Worm (Caenorhabditis elegans) whole organism, L1 larva: ENCODE results near the gene srxa-13.
"Not testable (repeated sequence)": the region's sequence is repeated elsewhere in the genome, so short reads cannot be mapped to it uniquely, and the experiment has no call there.

ENCODE experiments used
- C34B4.2 ChIP-seq: sonication (generic microtip); optimal IDR thresholded peaks from 2 replicates; lab custom pipeline; 2017; ENCODE audit warnings: mild to moderate bottlenecking, missing genetic modification characterization, missing compliant biosample characterization
- egl-27 ChIP-seq, 2 experiments: fragments of 150-350 bp in 1 of 2; sonication (generic microtip); optimal IDR thresholded peaks; 3 replicates each; lab custom pipeline; 2017 to 2018; ENCODE audit warnings: missing biosample characterization in 2 of 2, missing genetic modification characterization in 2 of 2, missing genetic modification reagents in 2 of 2
- elt-2 ChIP-seq: sonication (generic microtip); optimal IDR thresholded peaks from 2 replicates; lab custom pipeline; 2016; ENCODE audit warnings: missing genetic modification characterization, mild to moderate bottlenecking, inconsistent platforms, missing compliant biosample characterization, missing genetic modification reagents
- nhr-12 ChIP-seq: sonication (generic microtip); optimal IDR thresholded peaks from 2 replicates; lab custom pipeline; 2017; ENCODE audit warnings: missing biosample characterization, missing genetic modification characterization
- nhr-237 ChIP-seq: fragments of 150-350 bp; optimal IDR thresholded peaks from 2 replicates; lab custom pipeline; 2014; ENCODE audit warnings: missing biosample characterization, missing genetic modification characterization
- snpc-4 ChIP-seq: fragments of 150-350 bp; optimal IDR thresholded peaks from 2 replicates; lab custom pipeline; 2014; ENCODE audit warnings: missing biosample characterization, missing genetic modification characterization
- sox-4 ChIP-seq: sonication (generic microtip); optimal IDR thresholded peaks from 2 replicates; lab custom pipeline; 2016; ENCODE audit warnings: missing genetic modification characterization, missing compliant biosample characterization
- swsn-7 ChIP-seq: sonication (generic microtip); optimal IDR thresholded peaks from 2 replicates; lab custom pipeline; 2016; ENCODE audit warnings: missing genetic modification characterization, missing compliant biosample characterization
- tbx-2 ChIP-seq: sonication (generic microtip); optimal IDR thresholded peaks from 2 replicates; lab custom pipeline; 2016; ENCODE audit warnings: missing genetic modification characterization, missing compliant biosample characterization
- zag-1 ChIP-seq: fragments of 150-350 bp; optimal IDR thresholded peaks from 2 replicates; lab custom pipeline; 2014; ENCODE audit warnings: missing biosample characterization, missing genetic modification characterization
- ztf-4 ChIP-seq: fragments of 150-350 bp; optimal IDR thresholded peaks from 2 replicates; lab custom pipeline; 2014; ENCODE audit warnings: missing biosample characterization, missing genetic modification characterization

- TF ChIP-seq nhr-12 (tag; lab: Kevin White, UChicago); snpc-4; ztf-4 (tag; lab: Kevin White, UChicago); C34B4.2 (tag; lab: Kevin White, UChicago); nhr-237 (tag; lab: Kevin White, UChicago); swsn-7; zag-1 (tag; lab: Kevin White, UChicago); egl-27 (tag; optimal IDR thresholded peaks at IDR 0.05; lab: Kevin White, UChicago); elt-2 (tag; lab: Kevin White, UChicago); tbx-2; sox-4: not testable (repeated sequence)
These were observed 47.4 kb upstream of the srxa-13 start for ce11 chrV:13882192-13882591.
